Worm (Caenorhabditis elegans) whole organism, midembryonic: Measurements from ENCODE around the gene F11E6.4.

ENCODE experiments used
- klf-2 ChIP-seq: fragments of 200-800 bp; sonication (Bioruptor generic); conservative IDR thresholded peaks from 2 replicates; pipeline ENCODE4 v1.3.6; 2022; ENCODE audit warnings: missing genetic modification reagents, missing genetic modification characterization, missing compliant biosample characterization
- ztf-23 ChIP-seq: fragments of 200-800 bp; sonication (Bioruptor generic); IDR thresholded peaks from 2 replicates; pipeline ENCODE4 v1.3.6; 2022; ENCODE audit warnings: missing genetic modification reagents, missing genetic modification characterization, missing compliant biosample characterization

- TF ChIP-seq ztf-23 (GFP tag; lab: Robert Waterston, UW) (no peak), klf-2 (GFP tag; lab: Robert Waterston, UW) (no peak)
Observed at ce11 chrIV:17426970-17427369, 43.2 kb downstream of the F11E6.4 start.
